Fruit fly (Drosophila melanogaster): ENCODE measurements around the gene mwh.

- TF ChIP-seq CG8478 (optimal IDR thresholded peaks at IDR 0.05) (no peak), CTCF (optimal IDR thresholded peaks at IDR 0.05) (no peak)
Observed at dm6 chr3L:1269013-1269412, 68.4 kb downstream of the mwh start.
